Worm (Caenorhabditis elegans) whole organism, L2 larva: Measurements from ENCODE around the gene str-151.

Experiments used
- F13H6.1 ChIP-seq: sonication (generic microtip); optimal IDR thresholded peaks from 2 replicates; lab custom pipeline; 2016; ENCODE audit warnings: missing genetic modification characterization, missing compliant biosample characterization
- R02D3.7 ChIP-seq: fragments of 150-350 bp; optimal IDR thresholded peaks from 2 replicates; lab custom pipeline; 2014; ENCODE audit warnings: missing biosample characterization, missing genetic modification characterization
- ZK546.5 ChIP-seq: sonication (generic microtip); optimal IDR thresholded peaks from 2 replicates; lab custom pipeline; 2017; ENCODE audit warnings: missing biosample characterization, missing genetic modification characterization
- alr-1 ChIP-seq: fragments of 150-350 bp; optimal IDR thresholded peaks from 2 replicates; lab custom pipeline; 2014; ENCODE audit warnings: missing biosample characterization, missing genetic modification characterization
- aly-2 ChIP-seq: fragments of 150-350 bp; optimal IDR thresholded peaks from 2 replicates; lab custom pipeline; 2014; ENCODE audit warnings: missing biosample characterization, missing genetic modification characterization
- lin-13 ChIP-seq: fragments of 150-350 bp; optimal IDR thresholded peaks from 2 replicates; lab custom pipeline; 2014; ENCODE audit warnings: missing biosample characterization, missing genetic modification reagents, missing genetic modification characterization
- nhr-10 ChIP-seq: sonication (generic microtip); optimal IDR thresholded peaks from 2 replicates; lab custom pipeline; 2017; ENCODE audit warnings: missing biosample characterization, missing genetic modification characterization
- nhr-12 ChIP-seq: fragments of 150-350 bp; optimal IDR thresholded peaks from 2 replicates; lab custom pipeline; 2014; ENCODE audit warnings: missing biosample characterization, missing genetic modification characterization
- nhr-237 ChIP-seq: fragments of 150-350 bp; optimal IDR thresholded peaks from 2 replicates; lab custom pipeline; 2014; ENCODE audit warnings: missing biosample characterization, missing genetic modification characterization
- nhr-25 ChIP-seq: fragments of 150-350 bp; sonication (generic microtip); optimal IDR thresholded peaks from 3 replicates; lab custom pipeline; 2014; ENCODE audit warnings: missing biosample characterization, missing genetic modification characterization

DNA sequence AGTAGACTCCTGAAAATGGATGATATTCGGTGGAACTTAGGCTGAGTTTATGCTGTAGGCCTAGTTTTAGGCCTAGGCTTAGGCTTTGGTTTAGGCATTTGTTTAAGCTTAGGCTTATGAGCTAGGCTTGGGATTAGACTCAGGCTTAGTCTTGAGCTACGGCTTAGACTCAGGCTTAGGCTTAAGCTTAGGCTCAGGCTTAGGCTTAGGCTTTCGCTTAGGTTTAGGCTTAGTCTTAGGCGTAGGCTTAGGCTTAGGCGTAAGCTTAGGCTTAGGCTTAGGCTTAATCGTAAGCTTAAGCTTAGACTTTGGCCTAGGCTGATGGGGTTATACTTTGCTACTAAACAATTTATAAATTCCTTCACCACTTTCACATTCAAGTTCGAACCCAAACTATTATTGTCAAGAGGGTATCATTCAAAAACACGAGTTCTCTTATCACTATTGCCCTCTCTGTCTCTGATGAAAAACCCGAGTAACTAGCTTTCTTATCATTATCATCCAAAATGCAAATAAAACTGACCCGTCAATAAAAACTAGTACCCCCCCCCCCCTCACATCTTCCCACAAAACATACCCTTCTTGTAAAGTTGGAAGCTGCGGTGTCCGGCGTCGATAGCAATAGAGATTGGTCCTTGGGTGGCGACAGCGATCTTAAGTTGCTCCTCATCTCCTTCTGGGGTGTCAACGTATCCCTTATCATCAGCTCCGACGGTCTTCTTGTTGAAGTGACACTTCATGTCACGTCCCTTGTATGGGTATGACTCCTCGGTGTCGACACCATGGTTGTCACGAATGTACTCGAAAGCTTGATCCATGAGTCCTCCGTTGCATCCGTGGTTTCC is 17.2 kb downstream of the str-151 start:
- TF ChIP-seq alr-1 (no peak), lin-13 (GFP tag; lab: Kevin White, UChicago) (no peak), nhr-25 (tag; lab: Kevin White, UChicago) (no peak), R02D3.7 (tag; lab: Kevin White, UChicago) (no peak), aly-2 (tag; lab: Kevin White, UChicago) (no peak), nhr-237 (tag; lab: Kevin White, UChicago) (no peak), nhr-12 (tag; lab: Kevin White, UChicago) (no peak), F13H6.1 (no peak), nhr-10 (tag; lab: Kevin White, UChicago) (no peak), ZK546.5 (no peak)
